Fruit fly (Drosophila melanogaster) whole organism, prepupa: ENCODE data around the gene CG1812.

Experiments
- Blimp-1 ChIP-seq: fragments of 200-800 bp; sonication (Bioruptor generic); optimal IDR thresholded peaks from 3 replicates; lab custom pipeline; 2017; ENCODE audit warnings: missing biosample characterization, missing genetic modification characterization, mild to moderate bottlenecking, moderate library complexity, missing genetic modification reagents
- CG10631 ChIP-seq: fragments of 200-800 bp; sonication (Bioruptor generic); optimal IDR thresholded peaks from 2 replicates; lab custom pipeline; 2016; ENCODE audit warnings: missing biosample characterization, missing genetic modification characterization
- CG11762 ChIP-seq: fragments of 200-800 bp; sonication (Bioruptor generic); optimal IDR thresholded peaks from 3 replicates; lab custom pipeline; 2016; ENCODE audit warnings: missing biosample characterization, missing genetic modification characterization; ENCODE audit not compliant: insufficient read depth
- CG15336 ChIP-seq: fragments of 200-800 bp; sonication (Bioruptor generic); IDR thresholded peaks from 2 replicates; pipeline ENCODE4 v1.3.6; 2022; ENCODE audit warnings: missing biosample characterization, missing genetic modification characterization
- CG1621 ChIP-seq: fragments of 200-800 bp; sonication (Bioruptor generic); optimal IDR thresholded peaks from 3 replicates; lab custom pipeline; 2018; ENCODE audit warnings: missing biosample characterization, mild to moderate bottlenecking, missing genetic modification characterization
- CG16779 ChIP-seq: fragments of 200-800 bp; sonication (Bioruptor generic); optimal IDR thresholded peaks from 3 replicates; lab custom pipeline; 2017; ENCODE audit warnings: missing biosample characterization, mild to moderate bottlenecking, missing genetic modification characterization
- CG3032 ChIP-seq: fragments of 200-800 bp; optimal IDR thresholded peaks from 2 replicates; lab custom pipeline; 2019; ENCODE audit warnings: missing biosample characterization, mild to moderate bottlenecking, missing genetic modification characterization, moderate library complexity
- CG31627 ChIP-seq: fragments of 200-800 bp; sonication (Bioruptor generic); optimal IDR thresholded peaks from 3 replicates; lab custom pipeline; 2016; ENCODE audit warnings: missing biosample characterization, missing genetic modification characterization
- CG32006 ChIP-seq: fragments of 200-800 bp; sonication (Bioruptor generic); optimal IDR thresholded peaks from 3 replicates; lab custom pipeline; 2017; ENCODE audit warnings: missing biosample characterization, mild to moderate bottlenecking, missing genetic modification characterization
- CG3919 ChIP-seq: fragments of 200-800 bp; sonication (Bioruptor generic); optimal IDR thresholded peaks from 3 replicates; lab custom pipeline; 2016; ENCODE audit warnings: missing biosample characterization, missing genetic modification characterization
- CG6163 ChIP-seq: fragments of 200-800 bp; sonication (Bioruptor generic); IDR thresholded peaks from 3 replicates; pipeline ENCODE4 v1.3.6; 2022; ENCODE audit warnings: missing biosample characterization, missing genetic modification characterization
- CG6808 ChIP-seq: fragments of 200-800 bp; sonication (Bioruptor generic); optimal IDR thresholded peaks from 3 replicates; lab custom pipeline; 2017; ENCODE audit warnings: missing biosample characterization, missing genetic modification characterization, mild to moderate bottlenecking, moderate library complexity, missing genetic modification reagents
- CG6854 ChIP-seq: fragments of 200-800 bp; sonication (Bioruptor generic); optimal IDR thresholded peaks from 2 replicates; lab custom pipeline; 2017; ENCODE audit warnings: missing biosample characterization, mild to moderate bottlenecking, missing genetic modification characterization
- CG7368 ChIP-seq: fragments of 200-800 bp; sonication (Bioruptor generic); optimal IDR thresholded peaks from 3 replicates; lab custom pipeline; 2016; ENCODE audit warnings: missing biosample characterization, missing genetic modification characterization
- CG8632 ChIP-seq: fragments of 200-800 bp; sonication (Bioruptor generic); optimal IDR thresholded peaks from 3 replicates; lab custom pipeline; 2016; ENCODE audit warnings: missing biosample characterization, missing genetic modification characterization
- CG9139 ChIP-seq: fragments of 200-800 bp; sonication (Bioruptor generic); optimal IDR thresholded peaks from 3 replicates; lab custom pipeline; 2017; ENCODE audit warnings: missing biosample characterization, mild to moderate bottlenecking, missing genetic modification characterization
- Eip75B ChIP-seq: fragments of 200-800 bp; sonication (Bioruptor generic); optimal IDR thresholded peaks from 3 replicates; lab custom pipeline; 2016; ENCODE audit warnings: missing biosample characterization, missing genetic modification characterization
- Eip78C ChIP-seq: fragments of 200-800 bp; sonication (Bioruptor generic); peaks from one replicate; lab custom pipeline; 2016; ENCODE audit warnings: missing biosample characterization, missing genetic modification characterization
- Ets21C ChIP-seq: fragments of 200-800 bp; sonication (Bioruptor generic); optimal IDR thresholded peaks from 3 replicates; lab custom pipeline; 2016; ENCODE audit warnings: missing biosample characterization, missing genetic modification characterization
- Gug ChIP-seq: fragments of 200-800 bp; sonication (Bioruptor generic); IDR thresholded peaks from 2 replicates; pipeline ENCODE4 v1.3.6; 2022; ENCODE audit warnings: missing biosample characterization, missing genetic modification characterization
- Hr38 ChIP-seq: sonication (Bioruptor generic); optimal IDR thresholded peaks from 2 replicates; lab custom pipeline; 2016; ENCODE audit warnings: missing biosample characterization, missing genetic modification characterization
- Hr39 ChIP-seq: fragments of 200-800 bp; sonication (Bioruptor generic); optimal IDR thresholded peaks from 2 replicates; lab custom pipeline; 2016; ENCODE audit warnings: missing biosample characterization, missing genetic modification characterization
- Hr4 ChIP-seq: fragments of 200-800 bp; sonication (Bioruptor generic); optimal IDR thresholded peaks from 3 replicates; lab custom pipeline; 2016; ENCODE audit warnings: missing biosample characterization, missing genetic modification characterization
- Met ChIP-seq: fragments of 200-800 bp; sonication (Bioruptor generic); optimal IDR thresholded peaks from 3 replicates; lab custom pipeline; 2016; ENCODE audit warnings: missing biosample characterization, missing genetic modification characterization
- OdsH ChIP-seq: fragments of 200-800 bp; sonication (Bioruptor generic); optimal IDR thresholded peaks from 3 replicates; lab custom pipeline; 2016; ENCODE audit warnings: missing biosample characterization, missing genetic modification characterization
- Smox ChIP-seq: fragments of 200-800 bp; sonication (Bioruptor generic); optimal IDR thresholded peaks from 3 replicates; lab custom pipeline; 2016; ENCODE audit warnings: missing biosample characterization, missing genetic modification characterization
- Sox102F ChIP-seq: fragments of 200-800 bp; sonication (Bioruptor generic); optimal IDR thresholded peaks from 2 replicates; lab custom pipeline; 2016; ENCODE audit warnings: missing biosample characterization, mild to moderate bottlenecking, missing genetic modification characterization
- Sox14 ChIP-seq: fragments of 200-800 bp; sonication (Bioruptor generic); optimal IDR thresholded peaks from 3 replicates; lab custom pipeline; 2016; ENCODE audit warnings: missing biosample characterization, missing genetic modification characterization
- cyc ChIP-seq: fragments of 200-800 bp; sonication (Bioruptor generic); optimal IDR thresholded peaks from 3 replicates; lab custom pipeline; 2016; ENCODE audit warnings: missing biosample characterization, missing genetic modification characterization
- dac ChIP-seq: fragments of 200-800 bp; sonication (Bioruptor generic); optimal IDR thresholded peaks from 2 replicates; lab custom pipeline; 2017; ENCODE audit warnings: missing biosample characterization, mild to moderate bottlenecking, missing genetic modification characterization
- eg ChIP-seq: fragments of 200-800 bp; sonication (Bioruptor generic); IDR thresholded peaks from 3 replicates; pipeline ENCODE4 v1.3.6; 2022; ENCODE audit warnings: missing biosample characterization, missing genetic modification characterization
- esn ChIP-seq: fragments of 200-800 bp; sonication (Bioruptor generic); optimal IDR thresholded peaks from 2 replicates; lab custom pipeline; 2016; ENCODE audit warnings: missing biosample characterization, mild to moderate bottlenecking, missing genetic modification characterization, moderate library complexity
- fd59A ChIP-seq: fragments of 200-800 bp; sonication (Bioruptor generic); optimal IDR thresholded peaks from 2 replicates; lab custom pipeline; 2017; ENCODE audit warnings: missing biosample characterization, mild to moderate bottlenecking, missing genetic modification characterization, missing genetic modification reagents
- fd85E ChIP-seq: fragments of 200-800 bp; sonication (Bioruptor generic); optimal IDR thresholded peaks from 3 replicates; lab custom pipeline; 2016; ENCODE audit warnings: missing biosample characterization, missing genetic modification characterization
- fkh ChIP-seq: fragments of 200-800 bp; sonication (Bioruptor generic); optimal IDR thresholded peaks from 3 replicates; lab custom pipeline; 2017; ENCODE audit warnings: missing biosample characterization, mild to moderate bottlenecking, missing genetic modification characterization, moderate library complexity
- lz ChIP-seq: fragments of 200-800 bp; sonication (Bioruptor generic); optimal IDR thresholded peaks from 3 replicates; lab custom pipeline; 2016; ENCODE audit warnings: missing biosample characterization, missing genetic modification characterization
- net ChIP-seq: fragments of 200-800 bp; sonication (Bioruptor generic); optimal IDR thresholded peaks from 3 replicates; lab custom pipeline; 2016; ENCODE audit warnings: missing biosample characterization, missing genetic modification characterization
- pdm3 ChIP-seq: fragments of 200-800 bp; sonication (Bioruptor generic); optimal IDR thresholded peaks from 3 replicates; lab custom pipeline; 2016; ENCODE audit warnings: missing biosample characterization, missing genetic modification characterization
- spab ChIP-seq: fragments of 200-800 bp; sonication (Bioruptor generic); optimal IDR thresholded peaks from 2 replicates; lab custom pipeline; 2017; ENCODE audit warnings: missing biosample characterization, mild to moderate bottlenecking, missing genetic modification characterization, missing genetic modification reagents
- ss ChIP-seq, 2 experiments: fragments of 200-800 bp; sonication (Bioruptor generic); optimal IDR thresholded peaks; 2 replicates in 1 of 2; 3 replicates in 1 of 2; lab custom pipeline; 2017 to 2018; ENCODE audit warnings: mild to moderate bottlenecking in 2 of 2, missing biosample characterization in 2 of 2, missing genetic modification characterization in 2 of 2, moderate library complexity in 1 of 2
- svp ChIP-seq: fragments of 200-800 bp; sonication (Bioruptor generic); peaks from one replicate; lab custom pipeline; 2016; ENCODE audit warnings: missing biosample characterization, missing genetic modification characterization

Gene CG1812

DNA sequence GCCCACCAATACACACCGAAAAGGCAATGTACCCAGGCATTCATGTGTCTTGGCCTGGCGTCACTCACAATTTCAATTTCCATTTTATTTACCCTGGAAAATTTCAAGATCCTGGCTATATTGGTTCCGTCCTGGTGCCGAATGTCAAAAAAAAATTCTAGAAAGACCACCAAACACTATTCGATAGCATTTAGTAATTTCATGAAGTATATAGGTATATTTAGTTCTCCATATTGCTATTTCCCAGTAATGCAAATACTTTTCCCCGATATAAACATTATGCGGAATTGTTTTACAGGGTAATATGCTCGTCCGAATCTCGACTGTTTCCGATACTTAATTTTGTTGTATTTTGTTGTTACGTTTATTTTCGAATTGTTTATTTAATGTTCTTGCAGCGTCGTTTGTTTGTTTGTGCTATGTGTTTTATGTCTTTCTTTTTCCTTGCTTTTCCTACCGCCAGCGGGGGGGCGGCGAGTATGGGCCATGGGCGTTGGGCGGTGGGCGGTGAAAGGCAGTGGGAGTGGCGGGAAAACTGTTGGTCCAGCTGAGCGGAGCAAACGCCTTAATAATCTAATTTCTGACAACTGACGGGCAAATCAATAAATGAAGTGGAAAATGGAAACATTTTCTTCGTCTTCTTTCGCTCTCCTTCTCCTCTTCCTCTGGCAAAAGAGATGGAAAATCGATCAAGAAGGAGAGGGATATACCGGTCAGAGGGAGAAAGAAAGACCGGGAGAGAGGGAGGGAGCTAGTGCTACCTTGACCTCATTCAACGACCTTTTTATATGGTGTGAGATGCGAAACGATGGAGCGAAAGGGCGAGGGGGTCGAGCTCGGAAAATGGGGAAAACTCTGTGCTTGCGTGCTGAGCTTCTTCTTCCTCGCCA, 15.3 kb upstream of the CG1812 start (continued):
- TF ChIP-seq Eip75B (peak; percentile 61), fd59A (GFP tag; lab: Kevin White, UChicago) (no peak), Hr39 (GFP tag; lab: Kevin White, UChicago) (peak; percentile 73), Sox14 (GFP tag; lab: Kevin White, UChicago) (peak; percentile 46), CG16779 (tag; lab: Kevin White, UChicago) (no peak), lz (GFP tag; lab: Kevin White, UChicago) (peak; percentile 64), ss (GFP tag; optimal IDR thresholded peaks at IDR 0.05; lab: Kevin White, UChicago) (peak in 1 of 2 experiments; percentile 8), fd85E (GFP tag; lab: Kevin White, UChicago) (no peak), CG1621 (tag; lab: Kevin White, UChicago) (no peak), eg (peak; percentile 60; the same call in 2 of the 3 replicates)

dm6 chrX:20498989-20499388, 12.4 kb upstream of the CG1812 start:
- no peak for TF ChIP-seq ss (GFP tag; optimal IDR thresholded peaks at IDR 0.05; lab: Kevin White, UChicago)
- TF ChIP-seq Hr4, result no peak
- TF ChIP-seq Hr39 (GFP tag; lab: Kevin White, UChicago), result no peak
- TF ChIP-seq CG3919 (GFP tag; lab: Kevin White, UChicago), result no peak
- no peak for TF ChIP-seq cyc (GFP tag; lab: Kevin White, UChicago)
- no peak for TF ChIP-seq CG6163 (GFP tag; lab: Robert Waterston, UW)
- no peak for TF ChIP-seq Blimp-1
- TF ChIP-seq CG3032 (tag; lab: Kevin White, UChicago), result no peak
- no peak for TF ChIP-seq CG11762 (GFP tag; lab: Kevin White, UChicago)
- no peak for TF ChIP-seq pdm3 (GFP tag; lab: Kevin White, UChicago)
- no peak for TF ChIP-seq CG6854 (GFP tag; lab: Kevin White, UChicago)
- TF ChIP-seq svp (GFP tag; lab: Kevin White, UChicago), result no peak
- TF ChIP-seq CG1621 (tag; lab: Kevin White, UChicago), result no peak
- no peak for TF ChIP-seq CG10631 (GFP tag; lab: Kevin White, UChicago)

DNA sequence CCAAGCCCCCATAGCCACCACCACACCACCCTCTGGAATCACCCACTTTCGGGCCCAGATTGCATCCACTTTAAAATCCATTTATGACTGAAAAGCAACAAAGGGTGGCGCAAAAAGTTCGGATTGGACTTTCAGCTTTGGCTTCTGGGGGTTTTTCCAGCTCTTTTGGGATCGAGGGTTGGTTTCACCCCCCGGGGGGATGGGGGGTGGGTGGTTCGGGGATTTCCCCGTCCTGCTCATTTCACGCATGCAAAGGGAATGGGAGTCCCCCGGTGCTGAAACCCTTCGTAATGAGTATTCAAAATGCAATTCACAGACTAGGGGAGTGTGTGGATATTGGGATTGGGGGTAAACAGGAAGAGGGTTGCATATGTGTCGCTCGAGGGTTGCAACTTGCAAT, 11.5 kb upstream of the CG1812 start:
- TF ChIP-seq Met (GFP tag; lab: Kevin White, UChicago) (no peak), CG10631 (GFP tag; lab: Kevin White, UChicago) (no peak), net (GFP tag; lab: Kevin White, UChicago) (no peak), CG6163 (GFP tag; lab: Robert Waterston, UW) (no peak), Gug (GFP tag; lab: Robert Waterston, UW) (no peak), CG32006 (GFP tag; lab: Kevin White, UChicago) (no peak), Blimp-1 (no peak), CG31627 (GFP tag; lab: Kevin White, UChicago) (no peak), svp (GFP tag; lab: Kevin White, UChicago) (no peak)

dm6 chrX:20501040-20501609, 10.2 kb upstream of the CG1812 start:
- peak; percentile 92 for TF ChIP-seq CG1621 (tag; lab: Kevin White, UChicago)
- TF ChIP-seq CG15336 (GFP tag; lab: Robert Waterston, UW), result peak; percentile 87
- TF ChIP-seq CG9139 (GFP tag; lab: Kevin White, UChicago), result peak; percentile 78
- peak; percentile 80 for TF ChIP-seq CG3919 (GFP tag; lab: Kevin White, UChicago)
- peak; percentile 97 for TF ChIP-seq esn (GFP tag; lab: Kevin White, UChicago)
- TF ChIP-seq Gug (GFP tag; lab: Robert Waterston, UW), result peak; percentile 92
- TF ChIP-seq net (GFP tag; lab: Kevin White, UChicago), result peak; percentile 91
- TF ChIP-seq Hr38, result peak; percentile 28
- TF ChIP-seq CG6854 (GFP tag; lab: Kevin White, UChicago), result peak; percentile 49
- peak; percentile 54 for TF ChIP-seq CG11762 (GFP tag; lab: Kevin White, UChicago)
- TF ChIP-seq CG6808, result peak; percentile 84
- TF ChIP-seq fkh (GFP tag; lab: Kevin White, UChicago), result no peak
- TF ChIP-seq Ets21C (GFP tag; lab: Kevin White, UChicago), result peak; percentile 93
- TF ChIP-seq CG7368, result peak; percentile 67
- peak; percentile 97 for TF ChIP-seq Sox14 (GFP tag; lab: Kevin White, UChicago)
- peak; percentile 29 for TF ChIP-seq fd85E (GFP tag; lab: Kevin White, UChicago)
- peak; percentile 83 for TF ChIP-seq dac (GFP tag; lab: Kevin White, UChicago)
- peak; percentile 96 for TF ChIP-seq Smox (GFP tag; lab: Kevin White, UChicago)
- peak; percentile 94 for TF ChIP-seq OdsH (GFP tag; lab: Kevin White, UChicago)
- TF ChIP-seq CG6163 (GFP tag; lab: Robert Waterston, UW), result peak; percentile 95
- peak; percentile 94 for TF ChIP-seq CG32006 (GFP tag; lab: Kevin White, UChicago)
- TF ChIP-seq CG8632 (GFP tag; lab: Kevin White, UChicago), result peak; percentile 95
- TF ChIP-seq spab, result peak; percentile 69
- TF ChIP-seq Sox102F (GFP tag; lab: Kevin White, UChicago), result peak; percentile 96
- peak; percentile 87 for TF ChIP-seq cyc (GFP tag; lab: Kevin White, UChicago)
- TF ChIP-seq Eip78C (GFP tag; lab: Kevin White, UChicago), result peak; percentile 99
